Fruit fly (Drosophila melanogaster) whole organism, adult: ENCODE data around the gene mal.

Experiments used
- CG1620 ChIP-seq: fragments of 200-800 bp; sonication (Bioruptor generic); optimal IDR thresholded peaks from 2 replicates; lab custom pipeline; 2016; ENCODE audit warnings: missing biosample characterization, missing genetic modification characterization
- CG5204 ChIP-seq: fragments of 200-800 bp; sonication (Bioruptor generic); optimal IDR thresholded peaks from 2 replicates; lab custom pipeline; 2016; ENCODE audit warnings: missing biosample characterization, missing genetic modification characterization
- Crg-1 ChIP-seq: fragments of 200-800 bp; sonication (Bioruptor generic); optimal IDR thresholded peaks from 2 replicates; lab custom pipeline; 2016; ENCODE audit warnings: missing biosample characterization, missing genetic modification characterization
- kay ChIP-seq: fragments of 200-800 bp; sonication (Bioruptor generic); peaks from one replicate; lab custom pipeline; 2016; ENCODE audit warnings: missing biosample characterization, missing genetic modification characterization, borderline replicate concordance

- TF ChIP-seq Crg-1 (GFP tag; lab: Kevin White, UChicago) (no peak), CG5204 (GFP tag; lab: Kevin White, UChicago) (no peak), CG1620 (GFP tag; lab: Kevin White, UChicago) (no peak), kay (GFP tag; lab: Kevin White, UChicago) (no peak)
Measured at dm6 chrX:20385865-20386264, 43.6 kb upstream of the mal start.
